Fruit fly (Drosophila melanogaster) whole organism, embryonic: ENCODE measurements around the gene SP1173.

Experiments
- Ada2b ChIP-seq: fragments of 200-800 bp; sonication (Bioruptor generic); IDR thresholded peaks from 2 replicates; pipeline ENCODE4 v1.3.6; 2022; ENCODE audit warnings: missing biosample characterization, missing genetic modification characterization
- CG10959 ChIP-seq: fragments of 200-800 bp; sonication (Bioruptor generic); IDR thresholded peaks from 2 replicates; pipeline ENCODE4 v1.3.6; 2022; ENCODE audit warnings: missing biosample characterization, missing genetic modification characterization
- CG1233 ChIP-seq: fragments of 200-800 bp; sonication (Bioruptor generic); optimal IDR thresholded peaks from 4 replicates; lab custom pipeline; 2018; ENCODE audit warnings: missing biosample characterization, mild to moderate bottlenecking, missing genetic modification characterization
- CG15011 ChIP-seq: fragments of 200-800 bp; sonication (Bioruptor generic); optimal IDR thresholded peaks from 3 replicates; lab custom pipeline; 2018; ENCODE audit warnings: missing biosample characterization, mild to moderate bottlenecking, missing genetic modification characterization
- CG1603 ChIP-seq: fragments of 200-800 bp; sonication (Bioruptor generic); optimal IDR thresholded peaks from 2 replicates; lab custom pipeline; 2019; ENCODE audit warnings: missing biosample characterization, mild to moderate bottlenecking, missing genetic modification characterization, moderate library complexity
- CG17328 ChIP-seq: fragments of 200-800 bp; sonication (Bioruptor generic); IDR thresholded peaks from 2 replicates; pipeline ENCODE4 v1.3.6; 2022; ENCODE audit warnings: missing biosample characterization, missing genetic modification characterization
- CG31388 ChIP-seq: fragments of 200-800 bp; sonication (Bioruptor generic); optimal IDR thresholded peaks from 2 replicates; lab custom pipeline; 2016; ENCODE audit warnings: missing biosample characterization, missing genetic modification characterization
- CG33213 ChIP-seq: fragments of 200-800 bp; sonication (Bioruptor generic); optimal IDR thresholded peaks from 3 replicates; lab custom pipeline; 2016; ENCODE audit warnings: missing biosample characterization, missing genetic modification characterization
- CG6765 ChIP-seq: fragments of 200-800 bp; sonication (Bioruptor generic); optimal IDR thresholded peaks from 3 replicates; lab custom pipeline; 2017; ENCODE audit warnings: missing biosample characterization, mild to moderate bottlenecking, missing genetic modification characterization
- CG6791 ChIP-seq: fragments of 200-800 bp; sonication (Bioruptor generic); IDR thresholded peaks from 3 replicates; pipeline ENCODE4 v1.3.6; 2022; ENCODE audit warnings: missing biosample characterization, missing genetic modification characterization; ENCODE audit not compliant: partially characterized antibody
- CG7786 ChIP-seq: fragments of 200-800 bp; sonication (Bioruptor generic); optimal IDR thresholded peaks from 2 replicates; lab custom pipeline; 2016; ENCODE audit warnings: missing biosample characterization, missing genetic modification characterization
- CG8478 ChIP-seq: fragments of >200 bp; optimal IDR thresholded peaks from 2 replicates; lab custom pipeline; 2018
- CG8765 ChIP-seq: fragments of 200-800 bp; sonication (Bioruptor generic); IDR thresholded peaks from 2 replicates; pipeline ENCODE4 v1.3.6; 2022; ENCODE audit warnings: missing biosample characterization, missing genetic modification characterization
- CG9876 ChIP-seq: fragments of 200-800 bp; sonication (Bioruptor generic); optimal IDR thresholded peaks from 2 replicates; lab custom pipeline; 2016; ENCODE audit warnings: missing biosample characterization, missing genetic modification characterization
- D19A ChIP-seq: fragments of 200-800 bp; optimal IDR thresholded peaks from 3 replicates; lab custom pipeline; 2019; ENCODE audit warnings: missing biosample characterization, mild to moderate bottlenecking, missing genetic modification characterization, moderate library complexity
- Dref ChIP-seq: fragments of 200-800 bp; sonication (Bioruptor generic); IDR thresholded peaks from 2 replicates; pipeline ENCODE4 v1.3.6; 2022; ENCODE audit warnings: missing biosample characterization, missing genetic modification characterization
- HLH4C ChIP-seq: fragments of 200-800 bp; sonication (Bioruptor generic); IDR thresholded peaks from 3 replicates; pipeline ENCODE4 v1.3.6; 2022; ENCODE audit warnings: missing biosample characterization, missing genetic modification characterization; ENCODE audit not compliant: partially characterized antibody
- HmgD ChIP-seq: fragments of 200-800 bp; sonication (Bioruptor generic); optimal IDR thresholded peaks from 3 replicates; lab custom pipeline; 2016; ENCODE audit warnings: missing biosample characterization, missing genetic modification characterization
- HmgZ ChIP-seq: fragments of 200-800 bp; sonication (Bioruptor generic); optimal IDR thresholded peaks from 2 replicates; lab custom pipeline; 2018; ENCODE audit warnings: missing biosample characterization, mild to moderate bottlenecking, missing genetic modification characterization
- Lim3 ChIP-seq: fragments of 200-800 bp; sonication (Bioruptor generic); IDR thresholded peaks from 2 replicates; pipeline ENCODE4 v1.3.6; 2022; ENCODE audit warnings: missing biosample characterization, missing genetic modification characterization
- Med ChIP-seq: fragments of 200-800 bp; sonication (Bioruptor generic); peaks from one replicate; lab custom pipeline; 2016; ENCODE audit warnings: missing biosample characterization, missing genetic modification characterization, mild to moderate bottlenecking, inconsistent platforms, moderate library complexity
- NK7.1 ChIP-seq: fragments of 200-800 bp; sonication (Bioruptor generic); optimal IDR thresholded peaks from 3 replicates; lab custom pipeline; 2016; ENCODE audit warnings: missing biosample characterization, missing genetic modification characterization
- Ptx1 ChIP-seq: fragments of 200-800 bp; sonication (Bioruptor generic); IDR thresholded peaks from 2 replicates; pipeline ENCODE4 v1.3.6; 2022; ENCODE audit warnings: missing biosample characterization, missing genetic modification characterization
- Side ChIP-seq: fragments of 200-800 bp; sonication (Bioruptor generic); optimal IDR thresholded peaks from 2 replicates; lab custom pipeline; 2016; ENCODE audit warnings: missing biosample characterization, missing genetic modification characterization
- Ssrp ChIP-seq: fragments of 200-800 bp; sonication (Bioruptor generic); optimal IDR thresholded peaks from 2 replicates; lab custom pipeline; 2018; ENCODE audit warnings: missing biosample characterization, mild to moderate bottlenecking, missing genetic modification characterization, moderate library complexity
- ac ChIP-seq: fragments of 200-800 bp; sonication (Bioruptor generic); optimal IDR thresholded peaks from 3 replicates; lab custom pipeline; 2017; ENCODE audit warnings: missing biosample characterization, mild to moderate bottlenecking, missing genetic modification characterization
- bab2 ChIP-seq: fragments of 200-800 bp; sonication (Bioruptor generic); optimal IDR thresholded peaks from 2 replicates; lab custom pipeline; 2016; ENCODE audit warnings: missing biosample characterization, missing genetic modification characterization
- bbx ChIP-seq: fragments of 200-800 bp; sonication (Bioruptor generic); IDR thresholded peaks from 2 replicates; pipeline ENCODE4 v1.3.6; 2022; ENCODE audit warnings: missing biosample characterization, missing genetic modification characterization; ENCODE audit not compliant: partially characterized antibody
- cas ChIP-seq: fragments of 200-800 bp; sonication (Bioruptor generic); IDR thresholded peaks from 2 replicates; pipeline ENCODE4 v1.3.6; 2022; ENCODE audit warnings: missing biosample characterization, missing genetic modification characterization
- chinmo ChIP-seq: fragments of 200-800 bp; sonication (Bioruptor generic); IDR thresholded peaks from 4 replicates; pipeline ENCODE4 v1.3.6; 2022; ENCODE audit warnings: missing biosample characterization, missing genetic modification characterization; ENCODE audit not compliant: partially characterized antibody
- crol ChIP-seq: fragments of 200-800 bp; sonication (Bioruptor generic); IDR thresholded peaks from 2 replicates; pipeline ENCODE4 v1.3.6; 2022; ENCODE audit warnings: missing biosample characterization, missing genetic modification characterization
- da ChIP-seq: fragments of 200-800 bp; sonication (Bioruptor generic); optimal IDR thresholded peaks from 2 replicates; lab custom pipeline; 2016; ENCODE audit warnings: missing biosample characterization, missing genetic modification characterization
- dmrt11E ChIP-seq: fragments of 200-800 bp; sonication (Bioruptor generic); optimal IDR thresholded peaks from 3 replicates; lab custom pipeline; 2018; ENCODE audit warnings: missing biosample characterization, mild to moderate bottlenecking, missing genetic modification characterization, moderate library complexity
- eyg ChIP-seq: fragments of 200-800 bp; sonication (Bioruptor generic); optimal IDR thresholded peaks from 3 replicates; lab custom pipeline; 2016; ENCODE audit warnings: missing biosample characterization, missing genetic modification characterization
- fd102C ChIP-seq: fragments of 200-800 bp; sonication (Bioruptor generic); optimal IDR thresholded peaks from 2 replicates; lab custom pipeline; 2018; ENCODE audit warnings: missing biosample characterization, mild to moderate bottlenecking, missing genetic modification characterization, moderate library complexity
- gsb ChIP-seq: fragments of 200-800 bp; sonication (Bioruptor generic); IDR thresholded peaks from 2 replicates; pipeline ENCODE4 v1.3.6; 2022; ENCODE audit warnings: missing biosample characterization, missing genetic modification characterization
- h ChIP-seq: fragments of >200 bp; optimal IDR thresholded peaks from 2 replicates; lab custom pipeline; 2017
- jing ChIP-seq: fragments of 200-800 bp; sonication (Bioruptor generic); optimal IDR thresholded peaks from 2 replicates; lab custom pipeline; 2018; ENCODE audit warnings: missing biosample characterization, mild to moderate bottlenecking, missing genetic modification characterization
- jumu ChIP-seq: fragments of 200-800 bp; sonication (Bioruptor generic); optimal IDR thresholded peaks from 3 replicates; lab custom pipeline; 2016; ENCODE audit warnings: missing biosample characterization, missing genetic modification characterization
- lmd ChIP-seq: fragments of 200-800 bp; sonication (Bioruptor generic); IDR thresholded peaks from 2 replicates; pipeline ENCODE4 v1.3.6; 2022; ENCODE audit warnings: missing biosample characterization, missing genetic modification characterization
- nau ChIP-seq: fragments of 200-800 bp; sonication (Bioruptor generic); optimal IDR thresholded peaks from 3 replicates; lab custom pipeline; 2017; ENCODE audit warnings: missing biosample characterization, mild to moderate bottlenecking, missing genetic modification characterization, missing genetic modification reagents
- onecut ChIP-seq: fragments of 200-800 bp; sonication (Bioruptor generic); IDR thresholded peaks from 2 replicates; pipeline ENCODE4 v1.3.6; 2022; ENCODE audit warnings: missing biosample characterization, missing genetic modification characterization
- p53 ChIP-seq: fragments of 200-800 bp; sonication (Bioruptor generic); optimal IDR thresholded peaks from 2 replicates; lab custom pipeline; 2016; ENCODE audit warnings: missing biosample characterization, missing genetic modification characterization
- rib ChIP-seq: fragments of 200-800 bp; sonication (Bioruptor generic); IDR thresholded peaks from 2 replicates; pipeline ENCODE4 v1.3.6; 2022; ENCODE audit warnings: missing biosample characterization, missing genetic modification characterization
- run ChIP-seq: fragments of 200-800 bp; sonication (Bioruptor generic); optimal IDR thresholded peaks from 3 replicates; lab custom pipeline; 2018; ENCODE audit warnings: missing biosample characterization, mild to moderate bottlenecking, missing genetic modification characterization
- sens ChIP-seq: fragments of 200-800 bp; sonication (Bioruptor generic); peaks from one replicate; lab custom pipeline; 2016; ENCODE audit warnings: missing biosample characterization, missing genetic modification characterization
- shn ChIP-seq: fragments of 200-800 bp; sonication (Bioruptor generic); optimal IDR thresholded peaks from 3 replicates; lab custom pipeline; 2016; ENCODE audit warnings: missing biosample characterization, missing genetic modification characterization
- slbo ChIP-seq: fragments of 200-800 bp; sonication (Bioruptor generic); IDR thresholded peaks from 2 replicates; pipeline ENCODE4 v1.3.6; 2022; ENCODE audit warnings: missing biosample characterization, missing genetic modification characterization
- slou ChIP-seq: fragments of 200-800 bp; sonication (Bioruptor generic); optimal IDR thresholded peaks from 3 replicates; lab custom pipeline; 2016; ENCODE audit warnings: missing biosample characterization, missing genetic modification characterization
- sqz ChIP-seq: fragments of 200-800 bp; sonication (Bioruptor generic); optimal IDR thresholded peaks from 3 replicates; lab custom pipeline; 2018; ENCODE audit warnings: missing biosample characterization, mild to moderate bottlenecking, missing genetic modification characterization
- trem ChIP-seq: fragments of 200-800 bp; optimal IDR thresholded peaks from 3 replicates; lab custom pipeline; 2019; ENCODE audit warnings: missing biosample characterization, mild to moderate bottlenecking, missing genetic modification characterization, moderate library complexity

The SP1173 gene

dm6 chr3L:6708995-6709606 is 5.8 kb upstream of the SP1173 start (continued):
- no peak for TF ChIP-seq HLH4C (GFP tag; lab: Robert Waterston, UW)
- no peak for TF ChIP-seq h (lab: Kevin White, UChicago)
- peak; percentile 84 for TF ChIP-seq CG1603
- no peak for TF ChIP-seq CG8765 (GFP tag; lab: Robert Waterston, UW)
- no peak for TF ChIP-seq chinmo
- peak; percentile 10 for TF ChIP-seq CG7786 (GFP tag; lab: Kevin White, UChicago)
- TF ChIP-seq CG31388 (GFP tag; lab: Kevin White, UChicago), result peak; percentile 71
- no peak; the same call in 1 of the 2 replicates for TF ChIP-seq rib
- TF ChIP-seq CG1233 (GFP tag; lab: Kevin White, UChicago), result peak; percentile 97
- peak; percentile 39 for TF ChIP-seq jumu (GFP tag; lab: Kevin White, UChicago)
- TF ChIP-seq jing, result peak; percentile 44
- TF ChIP-seq CG10959, result no peak
- TF ChIP-seq D19A (tag; lab: Kevin White, UChicago), result no peak
- TF ChIP-seq gsb (GFP tag; lab: Robert Waterston, UW), result 0 out of 2 replicates have a peak, but pooled peaks have one; percentile 62
- no peak for TF ChIP-seq Lim3 (GFP tag; lab: Robert Waterston, UW)
- peak; percentile 58; the same call in 1 of the 2 replicates for TF ChIP-seq lmd (GFP tag; lab: Robert Waterston, UW)
- peak; percentile 59 for TF ChIP-seq NK7.1 (GFP tag; lab: Kevin White, UChicago)
- TF ChIP-seq HmgZ (tag; lab: Kevin White, UChicago), result peak; percentile 77
- TF ChIP-seq CG17328, result peak; percentile 89
- peak; percentile 90 for TF ChIP-seq slbo (GFP tag; lab: Robert Waterston, UW)
- peak; percentile 5 for TF ChIP-seq HmgD
- TF ChIP-seq da, result peak; percentile 64
- TF ChIP-seq slou (GFP tag; lab: Kevin White, UChicago), result peak; percentile 95
- TF ChIP-seq p53 (GFP tag; lab: Kevin White, UChicago), result peak; percentile 86
- no peak for TF ChIP-seq ac
- TF ChIP-seq nau, result peak; percentile 88
- peak; percentile 26 for TF ChIP-seq trem (tag; lab: Kevin White, UChicago)
- TF ChIP-seq run (tag; lab: Kevin White, UChicago), result peak; percentile 47
- peak; percentile 32; the same call in 1 of the 2 replicates for TF ChIP-seq Dref (GFP tag; lab: Robert Waterston, UW)
- peak; percentile 49; the same call in 1 of the 2 replicates for TF ChIP-seq cas (GFP tag; lab: Robert Waterston, UW)
- TF ChIP-seq CG15011 (GFP tag; lab: Kevin White, UChicago), result peak; percentile 87
- no peak for TF ChIP-seq bbx (GFP tag; lab: Robert Waterston, UW)
- no peak for TF ChIP-seq dmrt11E (tag; lab: Kevin White, UChicago)
- peak; percentile 76 for TF ChIP-seq eyg (GFP tag; lab: Kevin White, UChicago)
- peak; percentile 93 for TF ChIP-seq sens (GFP tag; lab: Kevin White, UChicago)
- peak; percentile 62 for TF ChIP-seq CG9876
- TF ChIP-seq CG6791 (GFP tag; lab: Robert Waterston, UW), result no peak
- peak; percentile 97 for TF ChIP-seq Med (GFP tag; lab: Kevin White, UChicago)
- TF ChIP-seq CG8478, result no peak
- TF ChIP-seq onecut (GFP tag; lab: Robert Waterston, UW), result peak; percentile 81
- TF ChIP-seq bab2, result peak; percentile 76
- TF ChIP-seq Ada2b (GFP tag; lab: Robert Waterston, UW), result peak; percentile 72; the same call in 1 of the 2 replicates
- peak; percentile 26 for TF ChIP-seq fd102C (GFP tag; lab: Kevin White, UChicago)
- peak; percentile 13 for TF ChIP-seq shn
- TF ChIP-seq Ssrp (tag; lab: Kevin White, UChicago), result no peak
- peak; percentile 96 for TF ChIP-seq CG6765 (GFP tag; lab: Kevin White, UChicago)
- TF ChIP-seq crol (GFP tag; lab: Robert Waterston, UW), result 0 out of 2 replicates have a peak, but pooled peaks have one; percentile 41
- peak; percentile 76 for TF ChIP-seq Side (GFP tag; lab: Kevin White, UChicago)
- TF ChIP-seq sqz, result peak; percentile 81
- TF ChIP-seq Ptx1 (GFP tag; lab: Robert Waterston, UW), result peak; percentile 89
- TF ChIP-seq CG33213 (GFP tag; lab: Kevin White, UChicago), result peak; percentile 95
